Worm (Caenorhabditis elegans) whole organism, mixed stage, embryonic: Measurements from ENCODE around the gene iglr-1.

ENCODE experiments used
- M03D4.4 ChIP-seq: sonication (generic microtip); optimal IDR thresholded peaks from 2 replicates; lab custom pipeline; 2017; ENCODE audit warnings: mild to moderate bottlenecking, missing genetic modification characterization, missing compliant biosample characterization
- bed-3 ChIP-seq: fragments of 200-800 bp; sonication (Bioruptor generic); optimal IDR thresholded peaks from 3 replicates; lab custom pipeline; 2018; ENCODE audit warnings: mild to moderate bottlenecking, missing genetic modification characterization, moderate library complexity, missing compliant biosample characterization
- blmp-1 ChIP-seq: fragments of 150-350 bp; optimal IDR thresholded peaks from 2 replicates; lab custom pipeline; 2014; ENCODE audit warnings: missing biosample characterization, missing genetic modification characterization
- ceh-39 ChIP-seq: fragments of 150-350 bp; optimal IDR thresholded peaks from 2 replicates; lab custom pipeline; 2014; ENCODE audit warnings: missing biosample characterization, missing genetic modification characterization
- ceh-83 ChIP-seq: fragments of 200-800 bp; sonication (Bioruptor generic); optimal IDR thresholded peaks from 2 replicates; lab custom pipeline; 2018; ENCODE audit warnings: mild to moderate bottlenecking, missing genetic modification characterization, missing compliant biosample characterization
- ces-1 ChIP-seq: fragments of 150-350 bp; optimal IDR thresholded peaks from 2 replicates; lab custom pipeline; 2014; ENCODE audit warnings: missing biosample characterization, missing genetic modification reagents, missing genetic modification characterization
- cnd-1 ChIP-seq: fragments of 200-800 bp; sonication (Bioruptor generic); optimal IDR thresholded peaks from 2 replicates; lab custom pipeline; 2018; ENCODE audit warnings: mild to moderate bottlenecking, missing genetic modification characterization, missing compliant biosample characterization
- drap-1 ChIP-seq: fragments of 200-800 bp; sonication (Bioruptor generic); optimal IDR thresholded peaks from 3 replicates; lab custom pipeline; 2018; ENCODE audit warnings: mild to moderate bottlenecking, missing genetic modification characterization, missing compliant biosample characterization
- elt-3 ChIP-seq: fragments of 150-350 bp; optimal IDR thresholded peaks from 2 replicates; lab custom pipeline; 2014; ENCODE audit warnings: missing biosample characterization, missing genetic modification characterization
- flh-1 ChIP-seq: fragments of 200-800 bp; sonication (Bioruptor generic); optimal IDR thresholded peaks from 2 replicates; lab custom pipeline; 2018; ENCODE audit warnings: mild to moderate bottlenecking, missing genetic modification characterization, moderate library complexity, missing compliant biosample characterization
- ham-2 ChIP-seq: fragments of 200-800 bp; sonication (Bioruptor generic); optimal IDR thresholded peaks from 2 replicates; lab custom pipeline; 2018; ENCODE audit warnings: mild to moderate bottlenecking, missing genetic modification characterization, missing compliant biosample characterization
- hlh-1 ChIP-seq: fragments of 150-350 bp; optimal IDR thresholded peaks from 2 replicates; lab custom pipeline; 2014; ENCODE audit warnings: missing biosample characterization, missing genetic modification reagents, missing genetic modification characterization
- lin-13 ChIP-seq: fragments of 150-350 bp; optimal IDR thresholded peaks from 2 replicates; lab custom pipeline; 2014; ENCODE audit warnings: missing biosample characterization, missing genetic modification characterization
- lin-32 ChIP-seq: fragments of 200-800 bp; sonication (Bioruptor generic); optimal IDR thresholded peaks from 2 replicates; lab custom pipeline; 2018; ENCODE audit warnings: mild to moderate bottlenecking, missing genetic modification characterization, missing compliant biosample characterization
- lsy-2 ChIP-seq: fragments of 150-350 bp; optimal IDR thresholded peaks from 2 replicates; lab custom pipeline; 2014; ENCODE audit warnings: missing biosample characterization, missing genetic modification characterization
- mab-5 ChIP-seq: fragments of 150-350 bp; optimal IDR thresholded peaks from 2 replicates; lab custom pipeline; 2014; ENCODE audit warnings: missing biosample characterization, missing genetic modification characterization
- mep-1 ChIP-seq: fragments of 150-350 bp; optimal IDR thresholded peaks from 2 replicates; lab custom pipeline; 2017; ENCODE audit warnings: missing biosample characterization, missing genetic modification reagents, missing genetic modification characterization, inconsistent platforms
- nhr-2 ChIP-seq: fragments of 150-350 bp; optimal IDR thresholded peaks from 2 replicates; lab custom pipeline; 2014; ENCODE audit warnings: missing biosample characterization, missing genetic modification characterization
- nhr-76 ChIP-seq: sonication (generic microtip); optimal IDR thresholded peaks from 2 replicates; lab custom pipeline; 2017; ENCODE audit warnings: missing biosample characterization, missing genetic modification characterization
- pha-4 ChIP-seq: fragments of 150-350 bp; optimal IDR thresholded peaks from 2 replicates; lab custom pipeline; 2018; ENCODE audit warnings: missing biosample characterization, missing genetic modification reagents, missing genetic modification characterization
- sem-2 ChIP-seq: fragments of 200-800 bp; sonication (Bioruptor generic); optimal IDR thresholded peaks from 2 replicates; lab custom pipeline; 2018; ENCODE audit warnings: mild to moderate bottlenecking, missing genetic modification characterization, missing compliant biosample characterization
- snpc-4 ChIP-seq: fragments of 150-350 bp; optimal IDR thresholded peaks from 2 replicates; lab custom pipeline; 2014; ENCODE audit warnings: missing biosample characterization, missing genetic modification characterization
- sptf-1 ChIP-seq: sonication (generic microtip); optimal IDR thresholded peaks from 2 replicates; lab custom pipeline; 2017; ENCODE audit warnings: mild to moderate bottlenecking, missing genetic modification characterization, moderate library complexity, missing compliant biosample characterization
- tbx-8 ChIP-seq: fragments of 200-800 bp; sonication (Bioruptor generic); optimal IDR thresholded peaks from 2 replicates; lab custom pipeline; 2018; ENCODE audit warnings: mild to moderate bottlenecking, missing genetic modification characterization, moderate library complexity, missing compliant biosample characterization
- unc-120 ChIP-seq: sonication (generic microtip); optimal IDR thresholded peaks from 2 replicates; lab custom pipeline; 2017; ENCODE audit warnings: missing genetic modification characterization, missing compliant biosample characterization; ENCODE audit not compliant: poor library complexity, severe bottlenecking
- unc-39 ChIP-seq: fragments of 150-350 bp; optimal IDR thresholded peaks from 2 replicates; lab custom pipeline; 2014; ENCODE audit warnings: missing biosample characterization, missing genetic modification characterization
- unc-62 ChIP-seq: fragments of 150-350 bp; optimal IDR thresholded peaks from 2 replicates; lab custom pipeline; 2014; ENCODE audit warnings: missing biosample characterization, missing genetic modification reagents, missing genetic modification characterization
- zip-8 ChIP-seq: fragments of 150-350 bp; optimal IDR thresholded peaks from 2 replicates; lab custom pipeline; 2014; ENCODE audit warnings: missing biosample characterization, missing genetic modification characterization
- ztf-11 ChIP-seq: fragments of 150-350 bp; optimal IDR thresholded peaks from 2 replicates; lab custom pipeline; 2014; ENCODE audit warnings: missing biosample characterization, missing genetic modification characterization

iglr-1 gene

DNA sequence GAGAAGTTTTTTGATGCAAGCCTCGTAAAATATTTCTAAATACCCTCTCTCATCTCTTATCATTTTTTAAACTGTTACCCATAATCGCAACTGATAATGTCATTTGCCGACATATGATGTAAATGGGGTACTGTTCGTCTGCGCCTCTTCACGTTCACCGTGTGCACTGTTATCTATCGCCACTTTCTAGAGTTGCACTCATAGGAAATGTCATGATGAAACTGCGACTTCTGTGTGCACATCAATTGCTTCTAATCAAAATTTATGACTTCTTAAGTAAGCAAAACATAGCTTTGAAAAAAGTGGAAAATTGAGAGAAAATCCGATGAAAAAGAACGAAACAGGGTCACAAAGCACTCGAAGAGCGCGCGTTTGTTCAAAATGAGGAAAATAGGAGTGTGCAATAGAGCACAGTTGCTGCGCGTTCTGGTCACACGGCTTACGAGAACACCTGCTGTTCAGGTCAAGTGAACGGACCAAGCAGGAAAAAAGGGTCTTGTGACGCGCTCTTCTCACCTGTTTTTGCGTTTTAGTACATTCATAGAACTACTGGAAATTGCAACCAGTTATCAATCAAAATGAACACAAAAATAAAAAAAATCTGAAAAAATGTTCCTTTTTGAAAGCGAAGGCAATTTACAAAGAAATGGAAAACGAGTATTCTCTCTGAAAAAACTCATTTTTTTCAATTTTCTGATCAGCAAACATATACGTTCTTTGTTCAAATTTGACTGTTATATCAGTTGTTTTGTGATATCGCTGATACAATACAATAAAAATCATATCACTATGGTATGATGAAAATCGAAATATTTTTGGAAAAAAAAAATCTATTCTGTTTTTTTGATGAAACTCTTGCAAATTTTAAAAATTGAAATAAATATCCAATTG, 44.5 kb downstream of the iglr-1 start:
- TF ChIP-seq cnd-1 (peak; percentile 48), nhr-76 (no peak), lin-13 (tag; lab: Kevin White, UChicago) (peak; percentile 53), ces-1 (GFP tag; lab: Kevin White, UChicago) (no peak), drap-1 (GFP tag; lab: Kevin White, UChicago) (no peak), blmp-1 (no peak), hlh-1 (tag; lab: Kevin White, UChicago) (peak; percentile 84), lin-32 (GFP tag; lab: Kevin White, UChicago) (peak; percentile 44), zip-8 (no peak), flh-1 (GFP tag; lab: Kevin White, UChicago) (no peak), nhr-2 (tag; lab: Kevin White, UChicago) (peak; percentile 45), unc-120 (tag; lab: Kevin White, UChicago) (no peak), ham-2 (peak; percentile 4), sptf-1 (peak; percentile 12), pha-4 (tag; lab: Kevin White, UChicago) (no peak)

- TF ChIP-seq mab-5 (tag; lab: Kevin White, UChicago) (no peak), unc-62 (GFP tag; lab: Kevin White, UChicago) (no peak), bed-3 (GFP tag; lab: Kevin White, UChicago) (no peak), ham-2 (no peak), hlh-1 (tag; lab: Kevin White, UChicago) (no peak), nhr-76 (no peak), flh-1 (GFP tag; lab: Kevin White, UChicago) (no peak), pha-4 (tag; lab: Kevin White, UChicago) (no peak), lin-32 (GFP tag; lab: Kevin White, UChicago) (no peak), ceh-39 (tag; lab: Kevin White, UChicago) (no peak), mep-1 (no peak), lin-13 (tag; lab: Kevin White, UChicago) (no peak), elt-3 (tag; lab: Kevin White, UChicago) (no peak), tbx-8 (GFP tag; lab: Kevin White, UChicago) (no peak), lsy-2 (tag; lab: Kevin White, UChicago) (no peak), ztf-11 (tag; lab: Kevin White, UChicago) (no peak), sptf-1 (no peak), unc-39 (tag; lab: Kevin White, UChicago) (no peak), M03D4.4 (tag; lab: Kevin White, UChicago) (no peak)
Observed at ce11 chrX:14946217-14946463, 45.0 kb downstream of the iglr-1 start, which contains the start of gene mrp-5. Gene mrp-5 (minus strand): TSS chrX:14946317.

DNA sequence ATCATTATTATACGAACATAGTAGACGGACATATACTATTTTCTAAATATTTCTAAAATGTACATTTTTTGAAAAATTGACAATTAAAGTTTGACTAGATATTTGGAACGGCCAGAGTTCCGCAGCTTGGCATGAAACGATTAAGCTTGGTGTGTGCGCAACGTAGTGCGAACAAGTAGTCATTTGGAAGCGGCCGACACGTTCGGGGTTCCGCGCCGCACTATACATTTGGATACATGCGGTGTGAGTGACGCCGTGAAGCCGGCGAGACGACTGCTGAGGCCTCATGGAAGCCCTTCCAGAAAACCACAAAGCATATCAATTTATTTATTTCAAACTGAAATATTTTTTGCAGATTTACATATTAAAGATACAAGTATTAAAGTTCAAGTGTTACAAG, 53.0 kb downstream of the iglr-1 start:
- TF ChIP-seq nhr-2 (tag; lab: Kevin White, UChicago): no peak
- no peak for TF ChIP-seq snpc-4 (tag; lab: Kevin White, UChicago)
- no peak for TF ChIP-seq sem-2 (GFP tag; lab: Kevin White, UChicago)
- TF ChIP-seq bed-3 (GFP tag; lab: Kevin White, UChicago): no peak
- TF ChIP-seq unc-120 (tag; lab: Kevin White, UChicago): no peak
- no peak for TF ChIP-seq ham-2
- TF ChIP-seq ceh-83 (GFP tag; lab: Kevin White, UChicago): no peak
- no peak for TF ChIP-seq ceh-39 (tag; lab: Kevin White, UChicago)
- no peak for TF ChIP-seq ztf-11 (tag; lab: Kevin White, UChicago)
- no peak for TF ChIP-seq flh-1 (GFP tag; lab: Kevin White, UChicago)
- no peak for TF ChIP-seq lin-13 (tag; lab: Kevin White, UChicago)
- TF ChIP-seq, all 35 proteins: peak for 0
